Fruit fly (Drosophila melanogaster) whole organism, prepupa: ENCODE data around the gene rk.

Experiments used
- CG10631 ChIP-seq: fragments of 200-800 bp; sonication (Bioruptor generic); optimal IDR thresholded peaks from 2 replicates; lab custom pipeline; 2016; ENCODE audit warnings: missing biosample characterization, missing genetic modification characterization
- CG11902 ChIP-seq: fragments of 200-800 bp; sonication (Bioruptor generic); optimal IDR thresholded peaks from 3 replicates; lab custom pipeline; 2016; ENCODE audit warnings: missing biosample characterization, missing genetic modification characterization
- CG15336 ChIP-seq: fragments of 200-800 bp; sonication (Bioruptor generic); IDR thresholded peaks from 2 replicates; pipeline ENCODE4 v1.3.6; 2022; ENCODE audit warnings: missing biosample characterization, missing genetic modification characterization
- CG1621 ChIP-seq: fragments of 200-800 bp; sonication (Bioruptor generic); optimal IDR thresholded peaks from 3 replicates; lab custom pipeline; 2018; ENCODE audit warnings: missing biosample characterization, mild to moderate bottlenecking, missing genetic modification characterization
- CG6854 ChIP-seq: fragments of 200-800 bp; sonication (Bioruptor generic); optimal IDR thresholded peaks from 2 replicates; lab custom pipeline; 2017; ENCODE audit warnings: missing biosample characterization, mild to moderate bottlenecking, missing genetic modification characterization
- Lpt ChIP-seq: fragments of 200-800 bp; sonication (Bioruptor generic); optimal IDR thresholded peaks from 3 replicates; lab custom pipeline; 2016; ENCODE audit warnings: missing biosample characterization, missing genetic modification characterization
- Smox ChIP-seq: fragments of 200-800 bp; sonication (Bioruptor generic); optimal IDR thresholded peaks from 3 replicates; lab custom pipeline; 2016; ENCODE audit warnings: missing biosample characterization, missing genetic modification characterization
- Sox102F ChIP-seq: fragments of 200-800 bp; sonication (Bioruptor generic); optimal IDR thresholded peaks from 2 replicates; lab custom pipeline; 2016; ENCODE audit warnings: missing biosample characterization, mild to moderate bottlenecking, missing genetic modification characterization
- Sox15 ChIP-seq: fragments of 200-800 bp; sonication (Bioruptor generic); optimal IDR thresholded peaks from 3 replicates; lab custom pipeline; 2016; ENCODE audit warnings: missing biosample characterization, missing genetic modification characterization
- dac ChIP-seq: fragments of 200-800 bp; sonication (Bioruptor generic); optimal IDR thresholded peaks from 2 replicates; lab custom pipeline; 2017; ENCODE audit warnings: missing biosample characterization, mild to moderate bottlenecking, missing genetic modification characterization
- fd59A ChIP-seq: fragments of 200-800 bp; sonication (Bioruptor generic); optimal IDR thresholded peaks from 2 replicates; lab custom pipeline; 2017; ENCODE audit warnings: missing biosample characterization, mild to moderate bottlenecking, missing genetic modification characterization, missing genetic modification reagents
- net ChIP-seq: fragments of 200-800 bp; sonication (Bioruptor generic); optimal IDR thresholded peaks from 3 replicates; lab custom pipeline; 2016; ENCODE audit warnings: missing biosample characterization, missing genetic modification characterization

DNA sequence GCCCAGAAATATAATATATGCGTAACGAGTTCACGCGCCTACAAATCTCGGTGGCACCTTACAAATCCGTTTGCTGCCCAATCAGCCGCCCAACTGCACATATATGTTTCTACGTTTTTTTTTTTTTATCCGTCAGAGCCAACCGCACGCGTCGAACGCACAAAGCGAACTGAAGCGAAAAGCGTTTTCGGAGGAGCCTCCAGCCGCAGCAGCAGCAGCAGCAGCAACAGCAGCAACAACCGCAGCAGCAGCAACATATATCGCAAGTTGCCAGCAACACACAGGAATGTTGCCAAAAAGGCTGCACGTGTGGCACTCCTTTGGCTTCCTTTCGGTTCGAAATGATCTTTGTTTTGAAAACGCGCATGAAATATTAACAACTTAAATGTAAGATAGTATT is at the start of gene rk:
- TF ChIP-seq Lpt (GFP tag; lab: Kevin White, UChicago) (no peak), CG1621 (no peak), CG15336 (GFP tag; lab: Robert Waterston, UW) (no peak), fd59A (GFP tag; lab: Kevin White, UChicago) (no peak), CG11902 (GFP tag; lab: Kevin White, UChicago) (no peak), CG10631 (no peak), Sox15 (GFP tag; lab: Kevin White, UChicago) (no peak), dac (no peak), Sox102F (GFP tag; lab: Kevin White, UChicago) (no peak), net (no peak), Smox (GFP tag; lab: Kevin White, UChicago) (no peak), CG6854 (GFP tag; lab: Kevin White, UChicago) (no peak)
